Fruit fly (Drosophila melanogaster): ENCODE data around the gene CG8534.

CG8534 gene

DNA sequence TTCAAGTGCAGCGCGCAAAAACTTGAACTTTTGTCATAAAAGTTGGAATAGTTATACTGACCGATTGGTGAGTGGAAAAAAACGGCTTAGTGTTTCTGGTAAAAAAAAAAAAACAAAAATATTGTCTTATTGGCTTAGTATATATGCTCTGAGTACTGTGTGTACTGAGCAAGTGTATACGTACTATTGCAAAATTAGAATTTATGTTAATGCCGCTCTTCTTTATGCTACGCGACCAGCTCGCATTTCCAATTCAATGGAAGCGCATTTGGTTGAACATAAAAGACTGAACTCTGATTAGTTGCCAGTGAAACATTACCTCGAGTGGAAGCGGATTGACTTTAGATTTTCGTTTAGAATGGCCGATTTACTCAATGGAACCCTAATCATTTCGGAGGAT lies at the start of gene CG8534:
CG8534 (plus strand) TSS at position 301 of the 400 bp plus-strand sequence.
- TF ChIP-seq CTCF (optimal IDR thresholded peaks at IDR 0.05) (no peak), CG8478 (optimal IDR thresholded peaks at IDR 0.05) (no peak)

dm6 chr3R:9762955-9763931 lies 49.3 kb upstream of the CG8534 start, which contains the start of the genes Snap24 and CG8478:
TSS of gene Snap24 (minus strand) at chr3R:9763150.
TSS of gene CG8478 (plus strand) at chr3R:9763650.
- TF ChIP-seq CG8478 (optimal IDR thresholded peaks at IDR 0.05): no peak
- no peak for TF ChIP-seq CTCF (optimal IDR thresholded peaks at IDR 0.05)

dm6 chr3R:9767620-9768592 lies 44.6 kb upstream of the CG8534 start, which contains the start of gene Naa80:
TSS of gene Naa80 (plus strand) at chr3R:9767834.
- no peak for TF ChIP-seq CG8478 (optimal IDR thresholded peaks at IDR 0.05)
- TF ChIP-seq CTCF (optimal IDR thresholded peaks at IDR 0.05): peak in 1 of 2 experiments; percentile 16

DNA sequence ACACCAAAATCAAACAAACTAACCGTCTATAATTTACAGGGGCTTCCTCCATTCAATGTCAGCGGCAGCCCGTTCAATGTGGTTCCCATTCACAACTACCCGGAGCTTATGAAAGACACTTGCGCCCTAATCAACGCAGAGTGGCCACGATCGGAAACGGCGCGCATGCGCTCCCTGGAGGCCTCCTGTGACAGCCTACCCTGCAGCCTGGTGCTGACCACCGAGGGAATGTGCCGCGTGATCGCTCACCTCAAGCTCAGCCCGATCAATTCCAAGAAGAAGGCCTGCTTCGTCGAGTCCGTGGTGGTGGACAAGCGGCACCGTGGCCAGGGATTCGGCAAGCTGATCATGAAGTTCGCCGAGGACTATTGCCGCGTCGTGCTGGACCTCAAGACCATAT lies 43.7 kb upstream of the CG8534 start, which contains the start of gene MED6:
MED6 (minus strand) TSS at position 101 of the 400 bp plus-strand sequence.
- TF ChIP-seq CTCF (optimal IDR thresholded peaks at IDR 0.05) (no peak), CG8478 (optimal IDR thresholded peaks at IDR 0.05) (no peak)

dm6 chr3R:9770127-9770526 lies 42.4 kb upstream of the CG8534 start:
- TF ChIP-seq CG8478 (optimal IDR thresholded peaks at IDR 0.05) (no peak), CTCF (optimal IDR thresholded peaks at IDR 0.05) (no peak)

dm6 chr3R:9771519-9771972 lies 41.0 kb upstream of the CG8534 start, which contains the start of gene CG9471:
TSS of gene CG9471 (minus strand) at chr3R:9771542.
- no peak for TF ChIP-seq CG8478 (optimal IDR thresholded peaks at IDR 0.05)
- TF ChIP-seq CTCF (optimal IDR thresholded peaks at IDR 0.05): no peak

dm6 chr3R:9774147-9774546 lies 38.4 kb upstream of the CG8534 start, which contains the start of gene Whamy:
TSS of gene Whamy (minus strand) at chr3R:9774419.
- TF ChIP-seq CG8478 (optimal IDR thresholded peaks at IDR 0.05) (no peak), CTCF (optimal IDR thresholded peaks at IDR 0.05) (no peak)

DNA sequence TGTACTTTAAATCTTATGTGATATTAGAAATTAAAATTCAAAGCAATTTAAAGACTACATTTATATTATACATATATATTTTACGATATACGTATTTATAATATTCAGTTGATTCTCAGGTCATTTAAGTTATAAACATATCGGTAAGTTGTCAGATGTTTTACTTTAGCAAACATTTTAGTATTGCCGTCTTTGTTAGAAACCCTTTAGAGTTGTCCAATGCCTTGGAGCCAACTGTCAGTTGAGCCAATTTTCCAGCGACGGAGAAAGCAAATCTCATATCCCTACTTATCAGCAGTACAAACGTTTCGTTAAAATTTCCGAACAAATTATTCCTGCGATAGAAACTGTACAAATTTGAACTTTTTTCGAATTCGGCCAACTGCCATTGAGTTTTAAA lies 37.7 kb upstream of the CG8534 start, which contains the start of gene topi:
topi (plus strand) TSS at position 301 of the 400 bp plus-strand sequence.
- TF ChIP-seq CG8478 (optimal IDR thresholded peaks at IDR 0.05) (no peak), CTCF (optimal IDR thresholded peaks at IDR 0.05) (no peak)

- TF ChIP-seq CTCF (optimal IDR thresholded peaks at IDR 0.05) (peak; percentile 60 to 70), CG8478 (optimal IDR thresholded peaks at IDR 0.05) (no peak)
Measured at dm6 chr3R:9777941-9778360, 34.6 kb upstream of the CG8534 start, which contains the start of gene RpS29. TSS of gene RpS29 (plus strand) at chr3R:9778042.

DNA sequence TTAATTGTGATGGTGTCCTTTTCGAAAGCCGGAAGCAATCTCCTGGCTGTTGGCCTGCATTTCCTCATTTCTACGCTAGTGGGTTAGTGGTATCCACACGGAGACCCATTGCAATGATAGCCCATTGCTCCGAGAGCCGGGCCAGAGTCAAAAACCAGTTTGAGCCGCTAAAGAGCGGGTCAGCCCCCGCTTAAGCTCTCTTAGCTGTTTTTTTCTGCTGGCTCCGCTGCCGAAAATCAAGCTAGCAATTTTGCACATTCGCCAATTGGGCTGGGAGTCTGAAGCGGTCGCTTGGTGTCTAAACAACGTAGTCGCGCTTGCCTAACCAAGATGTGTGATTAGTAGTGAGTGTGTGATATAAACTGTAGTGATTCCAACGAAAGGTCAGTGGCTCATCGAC lies 32.8 kb upstream of the CG8534 start, which contains the start of gene CG12947:
CG12947 (plus strand) TSS at position 301 of the 400 bp plus-strand sequence.
- TF ChIP-seq CG8478 (optimal IDR thresholded peaks at IDR 0.05): no peak
- no peak for TF ChIP-seq CTCF (optimal IDR thresholded peaks at IDR 0.05)

DNA sequence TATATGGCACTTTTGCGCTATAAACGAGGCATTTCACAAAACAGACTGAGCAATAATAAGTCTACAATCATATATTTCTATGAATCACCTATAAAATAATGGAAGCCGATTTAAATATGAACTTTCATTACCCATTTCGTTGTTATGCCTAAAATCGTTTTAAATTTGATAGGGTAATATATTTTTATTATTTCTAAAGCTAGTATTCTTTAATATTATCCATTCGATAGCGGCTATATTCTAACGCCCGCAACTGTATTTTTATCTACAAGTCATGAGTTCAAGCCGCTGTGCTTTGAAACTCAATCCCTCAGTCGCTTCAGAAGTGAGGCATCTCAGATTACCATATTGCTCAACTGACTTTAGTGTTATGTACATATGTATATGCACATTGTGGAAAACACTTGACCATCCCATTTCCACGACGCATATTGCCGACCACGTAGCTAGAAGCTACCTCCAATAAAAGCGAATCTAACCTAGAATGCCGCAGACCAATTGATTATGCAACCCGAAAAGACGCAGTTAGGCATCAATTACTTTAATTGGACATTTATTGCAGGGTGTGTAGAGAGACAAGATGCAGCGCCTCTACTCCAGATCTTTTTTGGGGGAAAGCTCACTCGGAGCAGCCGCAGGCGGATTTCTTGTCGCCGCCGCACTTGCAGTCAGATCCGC lies 29.2 kb upstream of the CG8534 start:
- TF ChIP-seq CTCF (optimal IDR thresholded peaks at IDR 0.05): no peak
- no peak for TF ChIP-seq CG8478 (optimal IDR thresholded peaks at IDR 0.05)

DNA sequence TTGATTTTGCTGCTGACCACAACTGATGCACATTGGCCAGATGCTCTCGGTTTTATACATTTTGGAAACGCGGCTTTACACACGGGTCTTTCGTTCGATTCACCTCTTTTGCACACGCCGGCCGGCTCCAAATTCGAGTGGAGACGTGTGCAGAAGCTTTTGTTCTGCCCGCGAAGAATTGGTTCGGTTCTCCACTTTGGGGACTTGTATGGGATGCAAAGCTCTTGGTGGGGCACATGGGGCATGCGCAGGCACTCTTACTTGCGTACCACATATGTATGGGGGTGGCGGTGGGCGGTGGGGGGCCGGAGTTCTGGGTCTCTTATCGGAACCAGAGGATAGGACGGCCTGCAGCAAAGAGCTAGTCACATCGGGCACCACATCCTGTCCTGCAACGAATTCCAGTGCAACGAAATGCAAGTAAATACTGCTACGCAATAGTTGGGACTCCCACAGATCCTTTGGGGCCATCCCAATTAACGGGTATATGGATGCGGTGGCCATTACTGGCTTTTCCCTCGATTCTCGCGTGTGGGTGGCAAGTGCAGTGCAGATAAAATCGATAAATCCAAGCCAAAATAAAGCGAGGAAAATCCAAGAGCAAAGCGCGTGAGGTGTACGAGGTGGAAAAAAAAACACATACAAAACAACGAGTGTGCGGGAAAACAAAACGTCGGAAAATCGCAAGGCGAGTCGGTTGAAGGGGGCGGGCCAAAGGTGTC lies 28.0 kb upstream of the CG8534 start, which contains the start of the genes MtnA and CG8500:
MtnA (minus strand) TSS at position 30 of the 722 bp plus-strand sequence.
CG8500 (plus strand) TSS at position 313 of the 722 bp plus-strand sequence.
- TF ChIP-seq CTCF (optimal IDR thresholded peaks at IDR 0.05): no peak
- no peak for TF ChIP-seq CG8478 (optimal IDR thresholded peaks at IDR 0.05)
